Worm (Caenorhabditis elegans) whole organism, midembryonic: ENCODE data around the gene ZC404.15.

Experiments
- T22C8.4 ChIP-seq: fragments of 200-800 bp; sonication (Bioruptor generic); IDR thresholded peaks from 2 replicates; pipeline ENCODE4 v1.3.6; 2022; ENCODE audit warnings: missing genetic modification characterization, missing compliant biosample characterization
- flt-1 ChIP-seq: fragments of 200-800 bp; sonication (Bioruptor generic); IDR thresholded peaks from 2 replicates; pipeline ENCODE4 v1.3.6; 2022; ENCODE audit warnings: missing genetic modification characterization, missing compliant biosample characterization
- klf-2 ChIP-seq: fragments of 200-800 bp; sonication (Bioruptor generic); conservative IDR thresholded peaks from 2 replicates; pipeline ENCODE4 v1.3.6; 2022; ENCODE audit warnings: missing genetic modification reagents, missing genetic modification characterization, missing compliant biosample characterization
- med-1 ChIP-seq: sonication (generic microtip); optimal IDR thresholded peaks from 2 replicates; lab custom pipeline; 2017; ENCODE audit warnings: missing genetic modification characterization, mild to moderate bottlenecking, missing compliant biosample characterization, antibody characterized with exemption, missing genetic modification reagents; ENCODE audit not compliant: insufficient read depth
- ztf-23 ChIP-seq: fragments of 200-800 bp; sonication (Bioruptor generic); IDR thresholded peaks from 2 replicates; pipeline ENCODE4 v1.3.6; 2022; ENCODE audit warnings: missing genetic modification reagents, missing genetic modification characterization, missing compliant biosample characterization
- ztf-29 ChIP-seq: fragments of 200-800 bp; sonication (Bioruptor generic); IDR thresholded peaks from 2 replicates; pipeline ENCODE4 v1.3.6; 2022; ENCODE audit warnings: missing genetic modification reagents, missing genetic modification characterization, missing compliant biosample characterization

DNA sequence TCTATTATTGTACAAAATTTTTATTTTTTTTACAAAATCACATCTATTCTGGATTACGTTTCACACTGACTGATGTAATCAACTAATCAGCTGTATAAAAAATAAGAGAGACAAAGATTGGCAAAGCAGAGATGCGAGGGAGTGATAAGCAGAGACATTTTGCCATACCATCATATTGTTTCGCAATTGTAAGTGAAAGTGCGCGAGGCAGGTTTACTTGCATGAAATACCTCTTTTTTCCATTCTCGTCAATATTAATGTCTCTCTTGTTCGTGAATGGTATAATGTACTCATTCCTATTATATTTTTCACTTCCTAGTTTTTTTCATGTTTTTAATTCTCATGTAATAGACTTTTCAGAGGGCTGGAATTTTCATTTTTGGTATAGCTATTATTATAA, 43.4 kb upstream of the ZC404.15 start:
- TF ChIP-seq flt-1 (GFP tag; lab: Robert Waterston, UW) = no peak
- no peak for TF ChIP-seq T22C8.4 (GFP tag; lab: Robert Waterston, UW)
- TF ChIP-seq med-1 = no peak
- TF ChIP-seq klf-2 (GFP tag; lab: Robert Waterston, UW) = no peak
- TF ChIP-seq ztf-29 (GFP tag; lab: Robert Waterston, UW) = no peak
- no peak for TF ChIP-seq ztf-23 (GFP tag; lab: Robert Waterston, UW)
